Worm (Caenorhabditis elegans): Measurements from ENCODE around the gene yap-1.

- TF ChIP-seq dve-1 (tag; optimal IDR thresholded peaks at IDR 0.05; ENCODE audit: insufficient read depth) (no peak), Y48G9A.11 (GFP tag; IDR thresholded peaks at IDR 0.05) (no peak), jun-1 (tag; optimal IDR thresholded peaks at IDR 0.05) (no peak)
Observed at ce11 chrX:10674199-10674598, 17.5 kb upstream of the yap-1 start, which contains the start of gene F13E6.2.
